Fruit fly (Drosophila melanogaster) whole organism, prepupa: Measurements from ENCODE around the gene CG13364.

Source experiments
- Hr38 ChIP-seq: sonication (Bioruptor generic); optimal IDR thresholded peaks from 2 replicates; lab custom pipeline; 2016; ENCODE audit warnings: missing biosample characterization, missing genetic modification characterization
- esn ChIP-seq: fragments of 200-800 bp; sonication (Bioruptor generic); optimal IDR thresholded peaks from 2 replicates; lab custom pipeline; 2016; ENCODE audit warnings: missing biosample characterization, mild to moderate bottlenecking, missing genetic modification characterization, moderate library complexity
- fkh ChIP-seq: fragments of 200-800 bp; sonication (Bioruptor generic); optimal IDR thresholded peaks from 3 replicates; lab custom pipeline; 2017; ENCODE audit warnings: missing biosample characterization, mild to moderate bottlenecking, missing genetic modification characterization, moderate library complexity

DNA sequence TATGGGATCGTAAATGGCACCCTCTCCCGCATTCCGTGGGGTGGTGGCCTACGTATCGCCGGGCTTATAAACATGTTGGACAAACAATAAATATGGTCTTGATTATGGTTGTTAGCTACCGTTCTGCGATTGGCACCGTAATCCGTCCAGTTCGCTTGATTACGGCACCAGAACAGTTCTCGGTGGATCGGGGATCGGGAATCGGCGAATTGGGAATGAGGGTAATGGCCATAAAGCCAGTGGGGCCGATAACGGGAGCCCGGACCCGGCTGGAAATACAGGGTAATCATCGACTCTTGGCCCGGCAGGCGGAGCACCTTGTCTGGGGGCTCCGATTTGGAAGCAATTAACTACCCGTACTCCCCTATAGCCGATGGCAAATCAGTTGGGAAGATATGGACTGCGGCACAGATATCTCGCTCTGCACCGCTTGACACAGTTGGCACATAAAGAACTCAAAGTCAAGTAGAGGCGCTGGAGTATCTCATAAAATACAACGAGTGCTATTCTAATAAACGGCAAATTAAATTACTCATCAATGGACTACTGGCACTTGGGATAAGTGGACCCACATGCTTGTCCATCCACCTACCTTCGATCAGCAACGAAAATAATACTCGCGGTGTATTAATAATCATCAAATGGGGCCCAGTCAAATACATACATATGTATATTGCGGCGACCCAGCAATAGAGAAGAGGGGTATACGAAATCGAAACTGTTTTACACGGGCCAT lies 26.5 kb downstream of the CG13364 start:
- TF ChIP-seq esn, result no peak
- TF ChIP-seq fkh (GFP tag; lab: Kevin White, UChicago), result no peak
- no peak for TF ChIP-seq Hr38 (GFP tag; lab: Kevin White, UChicago)
